Worm (Caenorhabditis elegans) whole organism, young adult: ENCODE results near the gene B0547.2.

Experiments
- C06A6.2 ChIP-seq: fragments of 200-800 bp; sonication (Bioruptor generic); conservative IDR thresholded peaks from 2 replicates; pipeline ENCODE4 v1.3.6; 2022; ENCODE audit warnings: missing genetic modification characterization, missing compliant biosample characterization
- F10E7.11 ChIP-seq: sonication (generic microtip); optimal IDR thresholded peaks from 2 replicates; lab custom pipeline; 2017; ENCODE audit warnings: mild to moderate bottlenecking, missing genetic modification characterization, moderate library complexity, missing compliant biosample characterization
- K11D2.4 ChIP-seq: fragments of 200-800 bp; sonication (Bioruptor generic); IDR thresholded peaks from 2 replicates; pipeline ENCODE4 v1.3.6; 2022; ENCODE audit warnings: missing genetic modification reagents, missing genetic modification characterization, missing compliant biosample characterization
- K12H6.12 ChIP-seq: fragments of 200-800 bp; sonication (Bioruptor generic); optimal IDR thresholded peaks from 2 replicates; lab custom pipeline; 2018; ENCODE audit warnings: mild to moderate bottlenecking, missing genetic modification characterization, missing compliant biosample characterization
- T07F8.4 ChIP-seq: sonication (generic microtip); optimal IDR thresholded peaks from 2 replicates; lab custom pipeline; 2016; ENCODE audit warnings: mild to moderate bottlenecking, missing genetic modification characterization, moderate library complexity, missing compliant biosample characterization
- Y53G8AR.9 ChIP-seq: fragments of 200-800 bp; sonication (Bioruptor generic); conservative IDR thresholded peaks from 2 replicates; pipeline ENCODE4 v1.3.6; 2022; ENCODE audit warnings: missing genetic modification reagents, missing genetic modification characterization, missing compliant biosample characterization
- Y95B8A.8 ChIP-seq: fragments of 200-800 bp; sonication (Bioruptor generic); IDR thresholded peaks from 2 replicates; pipeline ENCODE4 v1.3.6; 2022; ENCODE audit warnings: missing genetic modification reagents, missing genetic modification characterization, missing compliant biosample characterization
- ZK185.1 ChIP-seq: sonication (generic microtip); optimal IDR thresholded peaks from 2 replicates; lab custom pipeline; 2016; ENCODE audit warnings: mild to moderate bottlenecking, missing genetic modification characterization, missing compliant biosample characterization; ENCODE audit not compliant: poor library complexity, severe bottlenecking
- atf-7 ChIP-seq: sonication (generic microtip); optimal IDR thresholded peaks from 2 replicates; lab custom pipeline; 2017; ENCODE audit warnings: mild to moderate bottlenecking, missing genetic modification characterization, missing compliant biosample characterization
- athp-1 ChIP-seq: sonication (generic microtip); optimal IDR thresholded peaks from 2 replicates; lab custom pipeline; 2017; ENCODE audit warnings: mild to moderate bottlenecking, missing genetic modification characterization, missing compliant biosample characterization
- attf-3 ChIP-seq: fragments of 200-800 bp; sonication (Bioruptor generic); conservative IDR thresholded peaks from 2 replicates; pipeline ENCODE4 v1.3.6; 2022; ENCODE audit warnings: missing genetic modification reagents, missing genetic modification characterization, missing compliant biosample characterization
- bed-1 ChIP-seq: fragments of 200-800 bp; sonication (Bioruptor generic); IDR thresholded peaks from 2 replicates; pipeline ENCODE4 v1.3.6; 2022; ENCODE audit warnings: missing genetic modification reagents, missing genetic modification characterization, missing compliant biosample characterization
- ceh-100 ChIP-seq: fragments of 200-800 bp; sonication (Bioruptor generic); IDR thresholded peaks from 2 replicates; pipeline ENCODE4 v1.3.6; 2022; ENCODE audit warnings: missing genetic modification reagents, missing genetic modification characterization, missing compliant biosample characterization
- ceh-91 ChIP-seq: fragments of 200-800 bp; sonication (Bioruptor generic); IDR thresholded peaks from 2 replicates; pipeline ENCODE4 v1.3.6; 2022; ENCODE audit warnings: missing genetic modification reagents, missing genetic modification characterization, missing compliant biosample characterization
- chd-7 ChIP-seq: sonication (generic microtip); optimal IDR thresholded peaks from 2 replicates; lab custom pipeline; 2016; ENCODE audit warnings: mild to moderate bottlenecking, missing genetic modification characterization, moderate library complexity, missing compliant biosample characterization
- die-1 ChIP-seq: sonication (generic microtip); optimal IDR thresholded peaks from 2 replicates; lab custom pipeline; 2016; ENCODE audit warnings: missing genotype, mild to moderate bottlenecking, missing genetic modification characterization, missing compliant biosample characterization
- dox-1 ChIP-seq: fragments of 200-800 bp; sonication (Bioruptor generic); IDR thresholded peaks from 2 replicates; pipeline ENCODE4 v1.3.6; 2022; ENCODE audit warnings: missing genetic modification reagents, missing genetic modification characterization, missing compliant biosample characterization
- dpff-1 ChIP-seq: sonication (generic microtip); optimal IDR thresholded peaks from 2 replicates; lab custom pipeline; 2017; ENCODE audit warnings: mild to moderate bottlenecking, missing genetic modification characterization, missing compliant biosample characterization
- efl-1 ChIP-seq: fragments of 150-350 bp; optimal IDR thresholded peaks from 2 replicates; lab custom pipeline; 2014; ENCODE audit warnings: missing biosample characterization, missing genetic modification reagents, missing genetic modification characterization
- egrh-3 ChIP-seq: fragments of 200-800 bp; sonication (Bioruptor generic); IDR thresholded peaks from 2 replicates; pipeline ENCODE4 v1.3.6; 2022; ENCODE audit warnings: missing genetic modification reagents, missing genetic modification characterization, missing compliant biosample characterization
- gei-17 ChIP-seq: fragments of 200-800 bp; sonication (Bioruptor generic); optimal IDR thresholded peaks from 2 replicates; lab custom pipeline; 2018; ENCODE audit warnings: mild to moderate bottlenecking, missing genetic modification characterization, missing compliant biosample characterization
- hlh-26 ChIP-seq: fragments of 200-800 bp; sonication (Bioruptor generic); conservative IDR thresholded peaks from 2 replicates; pipeline ENCODE4 v1.3.6; 2022; ENCODE audit warnings: missing genetic modification reagents, missing genetic modification characterization, missing compliant biosample characterization
- hmg-20 ChIP-seq: fragments of 200-800 bp; sonication (Bioruptor generic); IDR thresholded peaks from 2 replicates; pipeline ENCODE4 v1.3.6; 2022; ENCODE audit warnings: missing genetic modification reagents, missing genetic modification characterization, missing compliant biosample characterization
- hrde-1 ChIP-seq: sonication (generic microtip); optimal IDR thresholded peaks from 2 replicates; lab custom pipeline; 2016; ENCODE audit warnings: missing genetic modification characterization, mild to moderate bottlenecking, missing compliant biosample characterization, moderate library complexity, missing genotype, missing genetic modification reagents, borderline replicate concordance
- let-526 ChIP-seq: fragments of 200-800 bp; sonication (Bioruptor generic); IDR thresholded peaks from 2 replicates; pipeline ENCODE4 v1.3.6; 2022; ENCODE audit warnings: missing genetic modification reagents, missing genetic modification characterization, missing compliant biosample characterization
- lin-54 ChIP-seq: fragments of 200-800 bp; sonication (Bioruptor generic); optimal IDR thresholded peaks from 2 replicates; lab custom pipeline; 2018; ENCODE audit warnings: mild to moderate bottlenecking, missing genetic modification characterization, missing compliant biosample characterization
- mes-4 ChIP-seq: sonication (generic microtip); optimal IDR thresholded peaks from 2 replicates; lab custom pipeline; 2016; ENCODE audit warnings: missing genotype, missing genetic modification characterization, missing compliant biosample characterization
- nfya-1 ChIP-seq: sonication (generic microtip); optimal IDR thresholded peaks from 2 replicates; lab custom pipeline; 2017; ENCODE audit warnings: antibody characterized with exemption, missing compliant biosample characterization, missing genetic modification characterization, borderline replicate concordance; ENCODE audit not compliant: insufficient read depth
- nhr-120 ChIP-seq: fragments of 200-800 bp; sonication (Bioruptor generic); IDR thresholded peaks from 2 replicates; pipeline ENCODE4 v1.3.6; 2022; ENCODE audit warnings: missing genetic modification characterization, missing compliant biosample characterization
- nhr-179 ChIP-seq: sonication (generic microtip); optimal IDR thresholded peaks from 2 replicates; lab custom pipeline; 2016; ENCODE audit warnings: mild to moderate bottlenecking, missing genetic modification characterization, missing compliant biosample characterization
- nhr-27 ChIP-seq: fragments of 200-800 bp; sonication (Bioruptor generic); optimal IDR thresholded peaks from 2 replicates; lab custom pipeline; 2018; ENCODE audit warnings: mild to moderate bottlenecking, missing genetic modification characterization, moderate library complexity, missing compliant biosample characterization
- nhr-80 ChIP-seq: sonication (generic microtip); optimal IDR thresholded peaks from 2 replicates; lab custom pipeline; 2016; ENCODE audit warnings: missing genetic modification characterization, missing compliant biosample characterization
- nhr-90 ChIP-seq: sonication (generic microtip); optimal IDR thresholded peaks from 2 replicates; lab custom pipeline; 2016; ENCODE audit warnings: missing genotype, mild to moderate bottlenecking, missing genetic modification characterization, missing compliant biosample characterization
- pha-4 ChIP-seq: fragments of 150-350 bp; sonication (generic microtip); optimal IDR thresholded peaks from 2 replicates; lab custom pipeline; 2014; ENCODE audit warnings: missing biosample characterization, missing genetic modification reagents, missing genetic modification characterization
- rec-8 ChIP-seq, 2 experiments: sonication (generic microtip); optimal IDR thresholded peaks; 2 replicates each; lab custom pipeline; 2016; ENCODE audit warnings: mild to moderate bottlenecking in 2 of 2, missing genetic modification characterization in 2 of 2, missing genetic modification reagents in 2 of 2, missing genotype in 2 of 2, missing biosample characterization in 1 of 2, missing compliant biosample characterization in 1 of 2, moderate library complexity in 1 of 2
- repo-1 ChIP-seq: sonication (generic microtip); optimal IDR thresholded peaks from 2 replicates; lab custom pipeline; 2017; ENCODE audit warnings: mild to moderate bottlenecking, missing genetic modification characterization, missing compliant biosample characterization
- sdz-38 ChIP-seq: sonication (generic microtip); optimal IDR thresholded peaks from 2 replicates; lab custom pipeline; 2016; ENCODE audit warnings: missing genotype, missing genetic modification characterization, missing compliant biosample characterization
- snpc-4 ChIP-seq, 5 experiments: fragments of 150-350 bp in 1 of 5; sonication (generic microtip) in 4 of 5; optimal IDR thresholded peaks; 2 replicates each; lab custom pipeline; 2014 to 2018; ENCODE audit warnings: missing genetic modification characterization in 5 of 5, missing biosample characterization in 3 of 5, antibody characterized with exemption in 2 of 5, mild to moderate bottlenecking in 2 of 5, missing compliant biosample characterization in 2 of 5, missing genotype in 2 of 5, moderate library complexity in 2 of 5, missing genetic modification reagents in 1 of 5
- sptf-2 ChIP-seq: fragments of 200-800 bp; sonication (Bioruptor generic); optimal IDR thresholded peaks from 2 replicates; lab custom pipeline; 2018; ENCODE audit warnings: mild to moderate bottlenecking, missing genetic modification characterization, missing compliant biosample characterization
- tbx-9 ChIP-seq: sonication (generic microtip); optimal IDR thresholded peaks from 2 replicates; lab custom pipeline; 2016; ENCODE audit warnings: borderline replicate concordance, missing genetic modification characterization, inconsistent platforms, missing compliant biosample characterization
- tlf-1 ChIP-seq: fragments of 200-800 bp; sonication (Bioruptor generic); optimal IDR thresholded peaks from 2 replicates; lab custom pipeline; 2018; ENCODE audit warnings: mild to moderate bottlenecking, missing genetic modification characterization, missing compliant biosample characterization
- unc-62 ChIP-seq: fragments of 150-350 bp; optimal IDR thresholded peaks from 2 replicates; lab custom pipeline; 2014; ENCODE audit warnings: missing biosample characterization, missing genetic modification reagents, missing genetic modification characterization
- xnd-1 ChIP-seq: sonication (generic microtip); optimal IDR thresholded peaks from 2 replicates; lab custom pipeline; 2016; ENCODE audit warnings: missing genotype, missing genetic modification reagents, missing genetic modification characterization, missing compliant biosample characterization
- ztf-28 ChIP-seq: fragments of 200-800 bp; sonication (Bioruptor generic); IDR thresholded peaks from 2 replicates; pipeline ENCODE4 v1.3.6; 2022; ENCODE audit warnings: missing genetic modification reagents, missing genetic modification characterization, missing compliant biosample characterization
- ztf-6 ChIP-seq: fragments of 200-800 bp; sonication (Bioruptor generic); IDR thresholded peaks from 2 replicates; pipeline ENCODE4 v1.3.6; 2022; ENCODE audit warnings: missing genetic modification reagents, missing genetic modification characterization, missing compliant biosample characterization

The B0547.2 gene

DNA sequence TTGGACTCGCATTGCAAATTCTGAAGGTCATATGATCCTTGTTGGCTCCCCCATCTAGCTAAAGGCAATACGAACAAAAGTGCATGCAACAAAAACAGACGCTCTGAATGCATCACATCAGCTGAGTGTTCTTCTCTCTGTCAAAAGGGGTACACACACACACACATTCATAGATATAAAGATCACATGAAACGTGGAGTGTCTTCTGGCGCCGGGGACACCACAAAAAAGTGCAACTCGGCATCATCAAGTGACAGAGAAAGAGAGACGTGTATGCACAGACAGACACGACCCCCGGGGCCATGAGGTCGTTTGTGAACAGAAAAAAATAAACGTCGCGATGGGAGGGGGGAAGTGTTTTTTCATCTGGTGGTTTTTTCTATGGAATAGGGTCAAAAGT, 38.5 kb upstream of the B0547.2 start (continued):
- TF ChIP-seq tlf-1 (GFP tag; lab: Kevin White, UChicago) (no peak), lin-54 (GFP tag; lab: Kevin White, UChicago) (peak; percentile 34), ztf-28 (GFP tag; lab: Robert Waterston, UW) (no peak), ztf-6 (no peak), ZK185.1 (no peak), repo-1 (tag; lab: Kevin White, UChicago) (no peak), pha-4 (tag; lab: Kevin White, UChicago) (peak; percentile 41), attf-3 (GFP tag; lab: Robert Waterston, UW) (0 out of 2 replicates have a peak, but pooled peaks have one; percentile 7), K12H6.12 (peak; percentile 93), xnd-1 (tag; lab: Kevin White, UChicago) (no peak), dox-1 (GFP tag; lab: Robert Waterston, UW) (peak; percentile 72), sptf-2 (no peak), mes-4 (tag; lab: Kevin White, UChicago) (no peak), C06A6.2 (GFP tag; lab: Robert Waterston, UW) (no peak; the same call in 1 of the 2 replicates), hrde-1 (no peak), snpc-4 (GFP tag; optimal IDR thresholded peaks at IDR 0.05; lab: Kevin White, UChicago) (no peak), snpc-4 (tag; optimal IDR thresholded peaks at IDR 0.05; lab: Kevin White, UChicago) (peak in 3 of 4 experiments; percentile 13 to 62 (median 31)), bed-1 (no peak), sdz-38 (tag; lab: Kevin White, UChicago) (no peak), Y95B8A.8 (no peak), dpff-1 (tag; lab: Kevin White, UChicago) (no peak), athp-1 (tag; lab: Kevin White, UChicago) (no peak), nfya-1 (tag; lab: Kevin White, UChicago) (no peak), unc-62 (GFP tag; lab: Kevin White, UChicago) (no peak), tbx-9 (no peak), hlh-26 (GFP tag; lab: Robert Waterston, UW) (no peak), egrh-3 (GFP tag; lab: Robert Waterston, UW) (0 out of 2 replicates have a peak, but pooled peaks have one; percentile 7), T07F8.4 (tag; lab: Kevin White, UChicago) (no peak), ceh-100 (GFP tag; lab: Robert Waterston, UW) (no peak)

DNA sequence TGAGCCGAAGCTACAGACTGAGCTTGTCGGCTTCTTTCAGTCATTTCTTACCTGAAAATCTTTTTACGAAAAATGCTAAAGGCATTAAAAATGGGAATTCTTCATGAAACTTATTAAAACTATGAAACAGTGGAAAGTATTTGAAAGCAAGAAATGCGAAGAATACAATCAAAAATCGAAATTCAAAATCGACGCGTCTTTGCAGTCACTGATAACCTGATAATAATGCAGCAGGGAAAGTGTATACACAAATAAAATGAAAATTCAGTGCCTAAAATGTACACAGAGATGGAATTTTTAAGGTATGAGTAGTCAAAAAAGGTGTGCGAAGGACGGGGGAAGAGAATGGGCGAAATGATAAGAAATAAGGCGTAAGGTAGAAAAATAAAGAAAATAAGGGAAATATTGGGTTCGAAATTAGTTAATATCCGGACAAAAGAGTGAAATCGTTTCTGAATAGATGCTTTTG, 31.2 kb upstream of the B0547.2 start, which contains the start of gene C39H7.4:
Gene C39H7.4 (minus strand): TSS at position 51 of the 469 bp plus-strand sequence.
- TF ChIP-seq F10E7.11 (tag; lab: Kevin White, UChicago) (no peak), nhr-80 (tag; lab: Kevin White, UChicago) (peak; percentile 89)

DNA sequence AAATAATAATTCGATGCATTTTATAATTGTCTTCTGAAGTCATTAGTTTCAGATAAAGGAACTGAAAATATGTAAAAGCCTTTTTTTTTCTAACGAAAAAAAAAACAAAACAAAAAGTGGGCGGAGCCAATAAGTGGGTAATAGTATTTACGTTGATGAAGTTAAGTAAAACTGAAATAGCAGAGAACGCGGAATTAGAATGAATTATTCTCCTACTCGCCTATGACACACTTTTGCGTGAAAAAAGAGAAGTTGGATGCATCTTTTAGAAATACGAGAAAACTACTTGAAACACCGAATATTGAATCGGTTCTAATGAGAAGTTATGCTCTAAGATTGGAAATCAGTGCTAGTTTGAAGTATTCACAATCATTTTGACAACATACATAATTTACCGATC, 26.2 kb upstream of the B0547.2 start, which contains the start of gene srsx-16:
Gene srsx-16 (minus strand): TSS at position 101 of the 400 bp plus-strand sequence.
- no peak for TF ChIP-seq nhr-179
- no peak for TF ChIP-seq ceh-91 (GFP tag; lab: Robert Waterston, UW)
- TF ChIP-seq egrh-3 (GFP tag; lab: Robert Waterston, UW): no peak
- no peak for TF ChIP-seq rec-8 (tag; optimal IDR thresholded peaks at IDR 0.05; lab: Kevin White, UChicago)
- TF ChIP-seq let-526: no peak
- TF ChIP-seq ceh-100 (GFP tag; lab: Robert Waterston, UW): no peak
- TF ChIP-seq gei-17: no peak
- TF ChIP-seq atf-7: no peak
- TF ChIP-seq nhr-27 (tag; lab: Kevin White, UChicago): no peak
- TF ChIP-seq xnd-1 (tag; lab: Kevin White, UChicago): no peak
- TF ChIP-seq Y53G8AR.9 (GFP tag; lab: Robert Waterston, UW): no peak
- no peak for TF ChIP-seq nhr-120 (GFP tag; lab: Robert Waterston, UW)
- no peak for TF ChIP-seq nhr-90 (tag; lab: Kevin White, UChicago)
- TF ChIP-seq K11D2.4: no peak
- no peak for TF ChIP-seq chd-7
- TF ChIP-seq efl-1 (GFP tag; lab: Kevin White, UChicago): no peak
- TF ChIP-seq hmg-20: no peak
- TF ChIP-seq hrde-1: no peak
- no peak for TF ChIP-seq die-1 (tag; lab: Kevin White, UChicago)
- TF ChIP-seq, all 124 proteins: peak for 0
